Fruit fly (Drosophila melanogaster) whole organism, embryonic: ENCODE data around the gene CG1622.

ENCODE experiments used
- Ada2b ChIP-seq: fragments of 200-800 bp; sonication (Bioruptor generic); IDR thresholded peaks from 2 replicates; pipeline ENCODE4 v1.3.6; 2022; ENCODE audit warnings: missing biosample characterization, missing genetic modification characterization
- Aef1 ChIP-seq: fragments of 200-800 bp; sonication (Bioruptor generic); IDR thresholded peaks from 3 replicates; pipeline ENCODE4 v1.3.6; 2022; ENCODE audit warnings: missing biosample characterization, missing genetic modification characterization
- Awh ChIP-seq: fragments of 200-800 bp; sonication (Bioruptor generic); IDR thresholded peaks from 2 replicates; pipeline ENCODE4, ENCODE4 v1.3.6; 2022; ENCODE audit warnings: missing biosample characterization, missing genetic modification characterization
- B-H1 ChIP-seq: fragments of 200-800 bp; sonication (Bioruptor generic); IDR thresholded peaks from 3 replicates; pipeline ENCODE4 v1.3.6; 2022; ENCODE audit warnings: missing biosample characterization, missing genetic modification characterization
- Blimp-1 ChIP-seq: fragments of 200-800 bp; sonication (Bioruptor generic); optimal IDR thresholded peaks from 3 replicates; lab custom pipeline; 2018; ENCODE audit warnings: missing biosample characterization, missing genetic modification characterization, mild to moderate bottlenecking, moderate library complexity, missing genetic modification reagents
- CG10267 ChIP-seq: fragments of 200-800 bp; sonication (Bioruptor generic); optimal IDR thresholded peaks from 2 replicates; lab custom pipeline; 2018; ENCODE audit warnings: missing biosample characterization, mild to moderate bottlenecking, missing genetic modification characterization, moderate library complexity
- CG10274 ChIP-seq: fragments of 200-800 bp; sonication (Bioruptor generic); optimal IDR thresholded peaks from 3 replicates; lab custom pipeline; 2017; ENCODE audit warnings: missing biosample characterization, mild to moderate bottlenecking, missing genetic modification characterization
- CG11560 ChIP-seq: fragments of 200-800 bp; sonication (Bioruptor generic); IDR thresholded peaks from 3 replicates; pipeline ENCODE4 v1.3.6; 2022; ENCODE audit warnings: missing biosample characterization, missing genetic modification characterization
- CG14014 ChIP-seq: fragments of 200-800 bp; sonication (Bioruptor generic); IDR thresholded peaks from 2 replicates; pipeline ENCODE4 v1.3.6; 2022; ENCODE audit warnings: missing biosample characterization, missing genetic modification characterization
- CG14965 ChIP-seq: fragments of 200-800 bp; sonication (Bioruptor generic); optimal IDR thresholded peaks from 2 replicates; lab custom pipeline; 2016; ENCODE audit warnings: missing biosample characterization, missing genetic modification characterization, borderline replicate concordance
- CG15514 ChIP-seq: fragments of 200-800 bp; sonication (Bioruptor generic); optimal IDR thresholded peaks from 3 replicates; lab custom pipeline; 2017; ENCODE audit warnings: missing biosample characterization, missing genetic modification characterization, mild to moderate bottlenecking, moderate library complexity, missing genetic modification reagents
- CG18619 ChIP-seq: fragments of 200-800 bp; sonication (Bioruptor generic); optimal IDR thresholded peaks from 3 replicates; lab custom pipeline; 2017; ENCODE audit warnings: missing biosample characterization, mild to moderate bottlenecking, missing genetic modification characterization
- CG30020 ChIP-seq: fragments of 200-800 bp; optimal IDR thresholded peaks from 2 replicates; lab custom pipeline; 2019; ENCODE audit warnings: missing biosample characterization, mild to moderate bottlenecking, missing genetic modification characterization, moderate library complexity
- CG30403 ChIP-seq: fragments of 200-800 bp; sonication (Bioruptor generic); optimal IDR thresholded peaks from 3 replicates; lab custom pipeline; 2016; ENCODE audit warnings: missing biosample characterization, missing genetic modification characterization
- CG31365 ChIP-seq: fragments of 200-800 bp; sonication (Bioruptor generic); optimal IDR thresholded peaks from 2 replicates; lab custom pipeline; 2018; ENCODE audit warnings: missing biosample characterization, mild to moderate bottlenecking, missing genetic modification characterization
- CG32532 ChIP-seq: fragments of 200-800 bp; sonication (Bioruptor generic); IDR thresholded peaks from 2 replicates; pipeline ENCODE4 v1.3.6; 2022; ENCODE audit warnings: missing biosample characterization, missing genetic modification characterization
- CG34376 ChIP-seq: fragments of 200-800 bp; sonication (Bioruptor generic); optimal IDR thresholded peaks from 2 replicates; lab custom pipeline; 2018; ENCODE audit warnings: missing biosample characterization, mild to moderate bottlenecking, missing genetic modification characterization
- CG3726 ChIP-seq: fragments of 200-800 bp; sonication (Bioruptor generic); IDR thresholded peaks from 3 replicates; pipeline ENCODE4, ENCODE4 v1.3.6; 2022; ENCODE audit warnings: missing biosample characterization, missing genetic modification characterization
- CG4854 ChIP-seq: fragments of 200-800 bp; sonication (Bioruptor generic); optimal IDR thresholded peaks from 2 replicates; lab custom pipeline; 2016; ENCODE audit warnings: missing biosample characterization, missing genetic modification characterization, inconsistent platforms
- CG6654 ChIP-seq: fragments of 200-800 bp; sonication (Bioruptor generic); optimal IDR thresholded peaks from 2 replicates; lab custom pipeline; 2017; ENCODE audit warnings: missing biosample characterization, mild to moderate bottlenecking, missing genetic modification characterization
- CG6683 ChIP-seq: fragments of 200-800 bp; sonication (Bioruptor generic); optimal IDR thresholded peaks from 2 replicates; lab custom pipeline; 2017; ENCODE audit warnings: missing biosample characterization, mild to moderate bottlenecking, missing genetic modification characterization, missing genetic modification reagents
- CG7271 ChIP-seq: fragments of 200-800 bp; sonication (Bioruptor generic); optimal IDR thresholded peaks from 2 replicates; lab custom pipeline; 2018; ENCODE audit warnings: missing biosample characterization, mild to moderate bottlenecking, missing genetic modification characterization, moderate library complexity
- CG8944 ChIP-seq: fragments of 200-800 bp; sonication (Bioruptor generic); optimal IDR thresholded peaks from 3 replicates; lab custom pipeline; 2016; ENCODE audit warnings: missing biosample characterization, missing genetic modification characterization
- CrebB ChIP-seq: fragments of 200-800 bp; sonication (Bioruptor generic); optimal IDR thresholded peaks from 3 replicates; lab custom pipeline; 2018; ENCODE audit warnings: missing biosample characterization, mild to moderate bottlenecking, missing genetic modification characterization
- H2.0 ChIP-seq: fragments of 200-800 bp; sonication (Bioruptor generic); IDR thresholded peaks from 2 replicates; pipeline ENCODE4 v1.3.6; 2022; ENCODE audit warnings: missing biosample characterization, missing genetic modification characterization
- Hand ChIP-seq: fragments of 200-800 bp; sonication (Bioruptor generic); optimal IDR thresholded peaks from 2 replicates; lab custom pipeline; 2017; ENCODE audit warnings: mild to moderate bottlenecking, missing biosample characterization, missing genetic modification reagents, missing genetic modification characterization
- Hsf ChIP-seq: fragments of 200-800 bp; sonication (Bioruptor generic); optimal IDR thresholded peaks from 3 replicates; lab custom pipeline; 2016; ENCODE audit warnings: missing biosample characterization, missing genetic modification characterization
- MESR4 ChIP-seq: fragments of 200-800 bp; sonication (Bioruptor generic); optimal IDR thresholded peaks from 2 replicates; lab custom pipeline; 2018; ENCODE audit warnings: missing biosample characterization, mild to moderate bottlenecking, missing genetic modification characterization, moderate library complexity
- NC2β ChIP-seq: fragments of 200-800 bp; sonication (Bioruptor generic); optimal IDR thresholded peaks from 2 replicates; lab custom pipeline; 2016; ENCODE audit warnings: missing biosample characterization, missing genetic modification characterization
- Scr ChIP-seq: fragments of 200-800 bp; sonication (Bioruptor generic); IDR thresholded peaks from 2 replicates; pipeline ENCODE4 v1.3.6; 2022; ENCODE audit warnings: missing biosample characterization, missing genetic modification characterization; ENCODE audit not compliant: partially characterized antibody
- Taf1 ChIP-seq: fragments of 200-800 bp; sonication (Bioruptor generic); IDR thresholded peaks from 2 replicates; pipeline ENCODE4 v1.3.6; 2022; ENCODE audit warnings: missing biosample characterization, missing genetic modification characterization
- ara ChIP-seq: fragments of 200-800 bp; sonication (Bioruptor generic); IDR thresholded peaks from 2 replicates; pipeline ENCODE4 v1.3.6; 2022; ENCODE audit warnings: missing biosample characterization, missing genetic modification characterization
- ato ChIP-seq: fragments of 200-800 bp; sonication (Bioruptor generic); IDR thresholded peaks from 2 replicates; pipeline ENCODE4 v1.3.6; 2022; ENCODE audit warnings: missing biosample characterization, missing genetic modification characterization; ENCODE audit not compliant: partially characterized antibody
- az2 ChIP-seq: fragments of 200-800 bp; sonication (Bioruptor generic); optimal IDR thresholded peaks from 3 replicates; lab custom pipeline; 2016; ENCODE audit warnings: missing biosample characterization, missing genetic modification characterization
- crp ChIP-seq, 2 experiments: fragments of 200-800 bp; sonication (Bioruptor generic); optimal IDR thresholded peaks; 2 replicates in 1 of 2; 3 replicates in 1 of 2; lab custom pipeline; 2017; ENCODE audit warnings: missing biosample characterization in 2 of 2, missing genetic modification characterization in 2 of 2, mild to moderate bottlenecking in 1 of 2, moderate library complexity in 1 of 2
- ems ChIP-seq: fragments of 200-800 bp; sonication (Bioruptor generic); optimal IDR thresholded peaks from 3 replicates; lab custom pipeline; 2016; ENCODE audit warnings: missing biosample characterization, missing genetic modification characterization
- hb ChIP-seq: fragments of 200-800 bp; sonication (Bioruptor generic); IDR thresholded peaks from 3 replicates; pipeline ENCODE4 v1.3.6; 2022; ENCODE audit warnings: missing biosample characterization, missing genetic modification characterization; ENCODE audit not compliant: partially characterized antibody
- hth ChIP-seq: fragments of >200 bp; optimal IDR thresholded peaks from 2 replicates; lab custom pipeline; 2017; ENCODE audit warnings: inconsistent platforms
- nom ChIP-seq: fragments of 200-800 bp; sonication (Bioruptor generic); optimal IDR thresholded peaks from 2 replicates; lab custom pipeline; 2017; ENCODE audit warnings: missing biosample characterization, missing genetic modification characterization, mild to moderate bottlenecking, moderate library complexity, missing genetic modification reagents
- oc ChIP-seq: fragments of 200-800 bp; sonication (Bioruptor generic); optimal IDR thresholded peaks from 2 replicates; lab custom pipeline; 2018; ENCODE audit warnings: missing biosample characterization, mild to moderate bottlenecking, missing genetic modification characterization, moderate library complexity
- org-1 ChIP-seq: fragments of 200-800 bp; sonication (Bioruptor generic); optimal IDR thresholded peaks from 2 replicates; lab custom pipeline; 2017; ENCODE audit warnings: missing biosample characterization, missing genetic modification characterization
- pzg ChIP-seq: fragments of 200-800 bp; sonication (Bioruptor generic); optimal IDR thresholded peaks from 3 replicates; lab custom pipeline; 2018; ENCODE audit warnings: missing biosample characterization, mild to moderate bottlenecking, missing genetic modification characterization, moderate library complexity
- salm ChIP-seq: fragments of 200-800 bp; sonication (Bioruptor generic); optimal IDR thresholded peaks from 2 replicates; lab custom pipeline; 2018; ENCODE audit warnings: missing biosample characterization, mild to moderate bottlenecking, missing genetic modification characterization
- so ChIP-seq: fragments of 200-800 bp; sonication (Bioruptor generic); IDR thresholded peaks from 3 replicates; pipeline ENCODE4 v1.3.6; 2022; ENCODE audit warnings: missing biosample characterization, missing genetic modification characterization
- sob ChIP-seq: fragments of 200-800 bp; sonication (Bioruptor generic); IDR thresholded peaks from 2 replicates; pipeline ENCODE4 v1.3.6; 2022; ENCODE audit warnings: missing biosample characterization, missing genetic modification characterization
- toy ChIP-seq: fragments of 200-800 bp; sonication (Bioruptor generic); IDR thresholded peaks from 2 replicates; pipeline ENCODE4 v1.3.6; 2022; ENCODE audit warnings: missing biosample characterization, missing genetic modification characterization
- trem ChIP-seq: fragments of 200-800 bp; optimal IDR thresholded peaks from 3 replicates; lab custom pipeline; 2019; ENCODE audit warnings: missing biosample characterization, mild to moderate bottlenecking, missing genetic modification characterization, moderate library complexity
- vnd ChIP-seq: fragments of 200-800 bp; sonication (Bioruptor generic); IDR thresholded peaks from 3 replicates; pipeline ENCODE4 v1.3.6; 2022; ENCODE audit warnings: missing biosample characterization, missing genetic modification characterization; ENCODE audit not compliant: partially characterized antibody
- yki ChIP-seq: fragments of >200 bp; optimal IDR thresholded peaks from 3 replicates; lab custom pipeline; 2018
- z ChIP-seq: fragments of 200-800 bp; sonication (Bioruptor generic); IDR thresholded peaks from 3 replicates; pipeline ENCODE4 v1.3.6; 2022; ENCODE audit warnings: missing biosample characterization, missing genetic modification characterization

CG1622 gene

DNA sequence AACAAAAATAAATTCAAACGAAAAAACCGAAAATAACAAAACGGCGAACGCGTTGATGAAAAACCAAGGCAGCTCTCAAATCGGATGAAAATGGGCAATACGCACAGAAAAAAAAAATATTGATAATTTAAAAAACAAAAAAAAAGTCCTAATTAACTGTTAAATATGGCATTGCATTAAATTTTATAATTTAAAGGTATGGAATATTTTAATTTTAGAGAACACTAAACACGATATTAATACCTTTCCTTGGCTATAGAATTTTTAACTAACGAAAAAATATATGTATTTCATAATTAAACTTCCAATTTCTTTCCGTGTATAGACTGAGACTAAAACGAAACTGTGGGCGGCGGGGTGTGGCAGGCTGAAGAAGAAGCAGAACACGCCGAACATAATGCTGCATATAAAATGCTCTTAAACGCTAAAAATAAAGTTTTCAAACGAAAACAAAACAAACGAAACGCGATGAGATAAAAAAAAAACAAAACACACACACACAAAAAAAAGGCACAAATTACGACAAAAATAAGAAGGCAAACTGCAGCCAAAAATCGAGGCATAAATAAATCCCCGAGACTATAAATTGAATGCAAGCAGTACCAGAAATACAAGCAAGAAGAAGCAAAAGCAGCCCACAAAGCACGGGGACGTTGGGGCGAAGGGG lies 22.3 kb upstream of the CG1622 start (continued):
- TF ChIP-seq az2 (peak; percentile 41), z (GFP tag; lab: Robert Waterston, UW) (no peak), Ada2b (peak; percentile 19; the same call in 1 of the 2 replicates), CG7271 (tag; lab: Kevin White, UChicago) (no peak), Taf1 (no peak), H2.0 (GFP tag; lab: Robert Waterston, UW) (no peak), CrebB (tag; lab: Kevin White, UChicago) (no peak), CG18619 (GFP tag; lab: Kevin White, UChicago) (peak; percentile 35), NC2β (GFP tag; lab: Kevin White, UChicago) (no peak), CG14965 (no peak), CG30403 (GFP tag; lab: Kevin White, UChicago) (peak; percentile 67), so (no peak), CG3726 (GFP tag; lab: Robert Waterston, UW) (0 out of 3 replicates have a peak, but pooled peaks have one; percentile 39), Blimp-1 (peak; percentile 71), Aef1 (GFP tag; lab: Robert Waterston, UW) (0 out of 3 replicates have a peak, but pooled peaks have one; percentile 27), vnd (GFP tag; lab: Robert Waterston, UW) (no peak), ara (GFP tag; lab: Robert Waterston, UW) (no peak; the same call in 1 of the 2 replicates), org-1 (GFP tag; lab: Kevin White, UChicago) (peak; percentile 14), yki (lab: Kevin White, UChicago) (no peak), hb (GFP tag; lab: Robert Waterston, UW) (no peak), Hsf (GFP tag; lab: Kevin White, UChicago) (peak; percentile 30), Hand (no peak), Awh (peak; percentile 40; the same call in 1 of the 2 replicates), sob (GFP tag; lab: Robert Waterston, UW) (no peak), CG11560 (peak; percentile 21; the same call in 1 of the 3 replicates), CG10274 (GFP tag; lab: Kevin White, UChicago) (no peak), trem (tag; lab: Kevin White, UChicago) (peak; percentile 56), MESR4 (GFP tag; lab: Kevin White, UChicago) (no peak), nom (GFP tag; lab: Kevin White, UChicago) (no peak), pzg (GFP tag; lab: Kevin White, UChicago) (no peak), toy (GFP tag; lab: Robert Waterston, UW) (peak; percentile 52; the same call in 1 of the 2 replicates), CG32532 (peak; percentile 68), oc (tag; lab: Kevin White, UChicago) (peak; percentile 54), hth (lab: Kevin White, UChicago) (no peak), CG31365 (tag; lab: Kevin White, UChicago) (no peak), CG10267 (tag; lab: Kevin White, UChicago) (peak; percentile 63), ato (GFP tag; lab: Robert Waterston, UW) (no peak), CG4854 (GFP tag; lab: Kevin White, UChicago) (no peak), B-H1 (GFP tag; lab: Robert Waterston, UW) (no peak), CG34376 (GFP tag; lab: Kevin White, UChicago) (no peak), CG15514 (GFP tag; lab: Kevin White, UChicago) (no peak), CG8944 (GFP tag; lab: Kevin White, UChicago) (no peak), Scr (GFP tag; lab: Robert Waterston, UW) (no peak), salm (tag; lab: Kevin White, UChicago) (peak; percentile 68), ems (GFP tag; lab: Kevin White, UChicago) (no peak), CG6683 (no peak), CG14014 (GFP tag; lab: Robert Waterston, UW) (peak; percentile 15; the same call in 1 of the 2 replicates), CG30020 (no peak), crp (GFP tag; optimal IDR thresholded peaks at IDR 0.05; lab: Kevin White, UChicago) (no peak), CG6654 (GFP tag; lab: Kevin White, UChicago) (no peak)
